Worm (Caenorhabditis elegans) whole organism, L4 larva: ENCODE data around the gene F08D12.15.

Source experiments
- D1046.2 ChIP-seq: fragments of 200-800 bp; sonication (Bioruptor generic); IDR thresholded peaks from 2 replicates; pipeline ENCODE4 v1.3.6; 2022; ENCODE audit warnings: missing genetic modification characterization, missing compliant biosample characterization
- F37D6.2 ChIP-seq: sonication (generic microtip); optimal IDR thresholded peaks from 2 replicates; lab custom pipeline; 2016; ENCODE audit warnings: mild to moderate bottlenecking, missing genetic modification characterization, missing compliant biosample characterization
- F49E8.2 ChIP-seq: sonication (generic microtip); optimal IDR thresholded peaks from 2 replicates; lab custom pipeline; 2016; ENCODE audit warnings: missing compliant biosample characterization, mild to moderate bottlenecking, missing genetic modification characterization, borderline replicate concordance
- R02D3.7 ChIP-seq: fragments of 150-350 bp; sonication (generic microtip); optimal IDR thresholded peaks from 3 replicates; lab custom pipeline; 2014; ENCODE audit warnings: missing biosample characterization, missing genetic modification characterization
- T26A8.4 ChIP-seq: fragments of 200-800 bp; sonication (Bioruptor generic); IDR thresholded peaks from 2 replicates; pipeline ENCODE4 v1.3.6; 2022; ENCODE audit warnings: missing genetic modification characterization, missing compliant biosample characterization
- aha-1 ChIP-seq: fragments of 150-350 bp; peaks from one replicate; lab custom pipeline; 2014; ENCODE audit warnings: missing biosample characterization, missing genetic modification characterization
- ceh-20 ChIP-seq: fragments of 200-800 bp; sonication (Bioruptor generic); IDR thresholded peaks from 2 replicates; pipeline ENCODE4 v1.3.6; 2022; ENCODE audit warnings: missing genetic modification reagents, missing genetic modification characterization, missing compliant biosample characterization
- ceh-28 ChIP-seq: fragments of 150-350 bp; optimal IDR thresholded peaks from 2 replicates; lab custom pipeline; 2014; ENCODE audit warnings: missing biosample characterization, missing genetic modification reagents, missing genetic modification characterization
- ceh-44 ChIP-seq: fragments of 200-800 bp; sonication (Bioruptor generic); IDR thresholded peaks from 2 replicates; pipeline ENCODE4 v1.3.6; 2022; ENCODE audit warnings: missing genetic modification reagents, missing genetic modification characterization, missing compliant biosample characterization
- ces-1 ChIP-seq: fragments of 150-350 bp; sonication (generic microtip); optimal IDR thresholded peaks from 4 replicates; lab custom pipeline; 2014; ENCODE audit warnings: missing biosample characterization, missing genetic modification reagents, missing genetic modification characterization
- daf-8 ChIP-seq: fragments of 200-800 bp; sonication (Bioruptor generic); IDR thresholded peaks from 2 replicates; pipeline ENCODE4 v1.3.6; 2022; ENCODE audit warnings: missing genetic modification characterization, missing compliant biosample characterization
- egl-43 ChIP-seq: fragments of 200-800 bp; sonication (Bioruptor generic); IDR thresholded peaks from 2 replicates; pipeline ENCODE4 v1.3.6; 2022; ENCODE audit warnings: missing genetic modification reagents, missing genetic modification characterization, missing compliant biosample characterization
- fkh-10 ChIP-seq: fragments of 150-350 bp; optimal IDR thresholded peaks from 2 replicates; lab custom pipeline; 2014; ENCODE audit warnings: missing biosample characterization, missing genetic modification reagents, missing genetic modification characterization
- gei-8 ChIP-seq: fragments of 200-800 bp; sonication (Bioruptor generic); optimal IDR thresholded peaks from 2 replicates; lab custom pipeline; 2018; ENCODE audit warnings: mild to moderate bottlenecking, missing genetic modification characterization, missing compliant biosample characterization
- hlh-11 ChIP-seq: fragments of 200-800 bp; sonication (Bioruptor generic); optimal IDR thresholded peaks from 2 replicates; lab custom pipeline; 2018; ENCODE audit warnings: mild to moderate bottlenecking, missing genetic modification characterization, missing compliant biosample characterization
- jun-1 ChIP-seq: fragments of 150-350 bp; optimal IDR thresholded peaks from 2 replicates; lab custom pipeline; 2014; ENCODE audit warnings: missing biosample characterization, missing genetic modification reagents, missing genetic modification characterization
- lim-7 ChIP-seq: fragments of 200-800 bp; sonication (Bioruptor generic); IDR thresholded peaks from 2 replicates; pipeline ENCODE4 v1.3.6; 2022; ENCODE audit warnings: missing genetic modification characterization, missing compliant biosample characterization
- lin-15B ChIP-seq: fragments of 150-350 bp; sonication (generic microtip); optimal IDR thresholded peaks from 3 replicates; lab custom pipeline; 2014; ENCODE audit warnings: missing biosample characterization, missing genetic modification characterization
- lin-29 ChIP-seq: fragments of 200-800 bp; sonication (Bioruptor generic); IDR thresholded peaks from 2 replicates; pipeline ENCODE4 v1.3.6; 2022; ENCODE audit warnings: missing genetic modification reagents, missing genetic modification characterization, missing compliant biosample characterization
- lin-38 ChIP-seq: fragments of 200-800 bp; sonication (Bioruptor generic); IDR thresholded peaks from 2 replicates; pipeline ENCODE4 v1.3.6; 2022; ENCODE audit warnings: missing genetic modification reagents, missing genetic modification characterization, missing compliant biosample characterization
- lir-3 ChIP-seq: sonication (generic microtip); optimal IDR thresholded peaks from 2 replicates; lab custom pipeline; 2016; ENCODE audit warnings: mild to moderate bottlenecking, missing genetic modification characterization, missing compliant biosample characterization
- lsy-2 ChIP-seq, 2 experiments: fragments of 150-350 bp in 1 of 2; sonication (generic microtip) in 1 of 2; optimal IDR thresholded peaks; 2 replicates each; lab custom pipeline; 2014 to 2017; ENCODE audit warnings: missing biosample characterization in 2 of 2, missing genetic modification characterization in 2 of 2
- madf-5 ChIP-seq, 2 experiments: fragments of 200-800 bp; sonication (Bioruptor generic); IDR thresholded peaks; 2 replicates each; pipeline ENCODE4 v1.3.6; 2022; ENCODE audit warnings: missing compliant biosample characterization in 2 of 2, missing genetic modification characterization in 2 of 2
- mdt-29 ChIP-seq: fragments of 200-800 bp; sonication (Bioruptor generic); IDR thresholded peaks from 2 replicates; pipeline ENCODE4 v1.3.6; 2022; ENCODE audit warnings: missing genetic modification reagents, missing genetic modification characterization, missing compliant biosample characterization
- nhr-25 ChIP-seq: sonication (generic microtip); optimal IDR thresholded peaks from 2 replicates; lab custom pipeline; 2017; ENCODE audit warnings: missing genetic modification characterization, mild to moderate bottlenecking, missing compliant biosample characterization, antibody characterized with exemption, moderate library complexity, borderline replicate concordance; ENCODE audit not compliant: insufficient read depth
- nhr-28 ChIP-seq: fragments of 150-350 bp; optimal IDR thresholded peaks from 2 replicates; lab custom pipeline; 2014; ENCODE audit warnings: missing biosample characterization, missing genetic modification characterization
- nhr-42 ChIP-seq: fragments of 200-800 bp; sonication (Bioruptor generic); IDR thresholded peaks from 2 replicates; pipeline ENCODE4 v1.3.6; 2022; ENCODE audit warnings: missing genetic modification characterization, missing compliant biosample characterization
- nhr-76 ChIP-seq: fragments of 150-350 bp; optimal IDR thresholded peaks from 2 replicates; lab custom pipeline; 2014; ENCODE audit warnings: missing biosample characterization, missing genetic modification characterization
- php-3 ChIP-seq: fragments of 200-800 bp; sonication (Bioruptor generic); IDR thresholded peaks from 2 replicates; pipeline ENCODE4 v1.3.6; 2022; ENCODE audit warnings: missing genetic modification reagents, missing genetic modification characterization, missing compliant biosample characterization
- rbr-2 ChIP-seq: sonication (generic microtip); optimal IDR thresholded peaks from 2 replicates; lab custom pipeline; 2016; ENCODE audit warnings: missing genotype, missing genetic modification characterization, missing compliant biosample characterization
- saeg-2 ChIP-seq: fragments of 200-800 bp; sonication (Bioruptor generic); IDR thresholded peaks from 2 replicates; pipeline ENCODE4 v1.3.6; 2022; ENCODE audit warnings: missing genetic modification reagents, missing genetic modification characterization, missing compliant biosample characterization
- sdz-12 ChIP-seq: fragments of 200-800 bp; sonication (Bioruptor generic); optimal IDR thresholded peaks from 2 replicates; lab custom pipeline; 2018; ENCODE audit warnings: mild to moderate bottlenecking, missing genetic modification characterization, missing compliant biosample characterization
- set-16 ChIP-seq: fragments of 200-800 bp; sonication (Bioruptor generic); IDR thresholded peaks from 2 replicates; pipeline ENCODE4 v1.3.6; 2022; ENCODE audit warnings: missing genetic modification reagents, missing genetic modification characterization, missing compliant biosample characterization
- snpc-1.2 ChIP-seq: fragments of 200-800 bp; sonication (Bioruptor generic); IDR thresholded peaks from 2 replicates; pipeline ENCODE4 v1.3.6; 2022; ENCODE audit warnings: missing genetic modification reagents, missing genetic modification characterization, missing compliant biosample characterization
- unc-39 ChIP-seq: sonication (generic microtip); optimal IDR thresholded peaks from 2 replicates; lab custom pipeline; 2017; ENCODE audit warnings: missing biosample characterization, missing genetic modification characterization
- unc-62 ChIP-seq, 3 experiments: fragments of 150-350 bp in 1 of 3; sonication (generic microtip); optimal IDR thresholded peaks in 2 of 3; peaks in 1 of 3; 1 replicate in 1 of 3; 2 replicates in 2 of 3; lab custom pipeline; 2014 to 2017; ENCODE audit warnings: missing biosample characterization in 3 of 3, missing genetic modification characterization in 3 of 3, missing genetic modification reagents in 3 of 3, missing genotype in 1 of 3
- zag-1 ChIP-seq: fragments of 150-350 bp; optimal IDR thresholded peaks from 2 replicates; lab custom pipeline; 2014; ENCODE audit warnings: missing biosample characterization, missing genetic modification characterization
- zfp-2 ChIP-seq: sonication (generic microtip); optimal IDR thresholded peaks from 2 replicates; lab custom pipeline; 2016; ENCODE audit warnings: mild to moderate bottlenecking, missing genetic modification characterization, missing compliant biosample characterization
- zfp-3 ChIP-seq: fragments of 200-800 bp; sonication (Bioruptor generic); conservative IDR thresholded peaks from 2 replicates; pipeline ENCODE4 v1.3.6; 2022; ENCODE audit warnings: missing genetic modification reagents, missing genetic modification characterization, missing compliant biosample characterization
- zip-11 ChIP-seq: fragments of 200-800 bp; sonication (Bioruptor generic); IDR thresholded peaks from 2 replicates; pipeline ENCODE4 v1.3.6; 2022; ENCODE audit warnings: missing genetic modification characterization, missing compliant biosample characterization
- ztf-11 ChIP-seq: fragments of 150-350 bp; optimal IDR thresholded peaks from 2 replicates; lab custom pipeline; 2014; ENCODE audit warnings: missing biosample characterization, missing genetic modification characterization
- ztf-7 ChIP-seq: fragments of 150-350 bp; optimal IDR thresholded peaks from 2 replicates; lab custom pipeline; 2014; ENCODE audit warnings: missing biosample characterization, missing genetic modification characterization

The F08D12.15 gene

DNA sequence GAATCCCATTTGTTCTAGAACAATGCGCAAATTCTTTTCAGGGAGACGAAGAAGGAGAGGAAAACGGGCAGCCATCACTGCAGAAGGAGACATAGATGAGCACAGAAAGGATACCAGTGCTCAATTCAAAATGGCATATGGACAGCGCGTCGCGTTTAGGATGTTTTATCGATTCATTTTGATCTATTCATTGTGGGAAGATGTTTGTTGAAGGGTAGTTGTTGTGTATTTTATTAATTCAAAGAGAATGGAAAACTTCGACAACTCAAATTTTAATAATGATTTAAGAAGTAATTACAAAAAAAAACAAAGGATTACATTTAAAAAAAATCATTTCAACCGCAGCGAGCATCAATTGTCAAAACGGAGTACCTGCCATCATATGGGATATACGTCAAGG lies 5.7 kb downstream of the F08D12.15 start, which contains the start of gene sdz-10:
Gene sdz-10, minus strand, starts transcription at position 101 of the 400 bp plus-strand sequence.
- no peak for TF ChIP-seq nhr-25
- TF ChIP-seq zfp-2: no peak
- no peak for TF ChIP-seq saeg-2 (GFP tag; lab: Robert Waterston, UW)
- TF ChIP-seq set-16 (GFP tag; lab: Robert Waterston, UW): no peak
- TF ChIP-seq unc-39 (tag; lab: Kevin White, UChicago): no peak
- TF ChIP-seq nhr-76: no peak
- no peak for TF ChIP-seq D1046.2
- TF ChIP-seq mdt-29 (GFP tag; lab: Robert Waterston, UW): no peak
- TF ChIP-seq ceh-28: no peak
- no peak for TF ChIP-seq daf-8 (GFP tag; lab: Robert Waterston, UW)
- no peak for TF ChIP-seq lin-38 (GFP tag; lab: Robert Waterston, UW)
- TF ChIP-seq aha-1 (tag; lab: Kevin White, UChicago): no peak
- no peak for TF ChIP-seq ztf-7 (tag; lab: Kevin White, UChicago)
- TF ChIP-seq sdz-12 (GFP tag; lab: Kevin White, UChicago): no peak
- TF ChIP-seq rbr-2: no peak
- TF ChIP-seq ces-1 (GFP tag; lab: Kevin White, UChicago): no peak
- TF ChIP-seq zip-11: no peak

DNA sequence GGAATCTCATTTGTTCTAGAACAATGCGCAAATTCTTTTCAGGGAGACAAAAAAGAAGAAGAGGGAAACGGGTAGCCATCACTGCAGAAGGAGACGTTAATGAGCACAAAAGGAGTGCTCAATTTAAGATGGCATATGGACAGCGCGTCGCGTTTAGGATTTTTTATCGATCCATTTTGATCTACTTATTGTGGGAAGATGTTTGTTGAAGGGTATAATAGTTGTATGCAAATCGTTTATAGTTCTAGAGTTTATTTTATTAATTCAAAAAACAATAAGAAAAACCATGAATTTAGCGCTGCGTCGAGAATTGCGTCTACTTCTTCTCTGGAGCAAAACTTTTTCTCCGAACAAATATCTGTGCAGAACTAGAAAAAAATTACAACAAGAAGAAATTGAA lies 7.1 kb downstream of the F08D12.15 start, which contains the start of gene sdz-9:
Gene sdz-9, minus strand, starts transcription at position 101 of the 400 bp plus-strand sequence.
- peak in 1 of 2 experiments; percentile 10 for TF ChIP-seq unc-62 (GFP tag; optimal IDR thresholded peaks at IDR 0.05 in 1 of 2; lab: Kevin White, UChicago)
- TF ChIP-seq unc-62 (tag; optimal IDR thresholded peaks at IDR 0.05; lab: Kevin White, UChicago): no peak
- TF ChIP-seq lin-29 (GFP tag; lab: Robert Waterston, UW): no peak

DNA sequence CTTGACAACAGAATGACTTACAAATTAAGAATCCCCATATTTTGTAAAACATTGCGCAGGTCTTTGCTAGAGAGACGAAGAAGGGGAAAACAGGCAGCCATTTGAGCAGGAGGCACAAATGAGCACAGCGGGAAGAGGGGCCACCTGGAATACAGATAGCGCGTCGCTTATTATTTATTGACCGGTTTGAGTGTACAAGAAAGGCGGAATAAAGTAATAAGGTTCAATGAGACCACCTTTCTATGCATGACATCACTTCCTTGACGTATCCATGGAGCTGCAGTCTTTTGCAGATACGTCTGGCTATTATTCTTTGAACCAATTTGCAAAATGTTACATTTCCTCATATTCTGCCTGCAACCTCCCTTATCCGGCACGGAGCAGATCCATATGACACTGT lies 8.5 kb downstream of the F08D12.15 start, which contains the start of gene fbxb-111:
Gene fbxb-111, minus strand, starts transcription at position 101 of the 400 bp plus-strand sequence.
- no peak for TF ChIP-seq F49E8.2 (tag; lab: Kevin White, UChicago)
- TF ChIP-seq lin-38 (GFP tag; lab: Robert Waterston, UW): no peak
- no peak for TF ChIP-seq lin-15B (tag; lab: Kevin White, UChicago)
- no peak for TF ChIP-seq ztf-7 (tag; lab: Kevin White, UChicago)
- TF ChIP-seq zag-1: no peak
- TF ChIP-seq ztf-11 (tag; lab: Kevin White, UChicago): no peak
- no peak for TF ChIP-seq ceh-20 (GFP tag; lab: Robert Waterston, UW)
- TF ChIP-seq madf-5 (GFP tag; IDR thresholded peaks at IDR 0.05; lab: Robert Waterston, UW): no peak
- no peak for TF ChIP-seq hlh-11 (tag; lab: Kevin White, UChicago)
- TF ChIP-seq snpc-1.2 (GFP tag; lab: Robert Waterston, UW): no peak
- TF ChIP-seq unc-39 (tag; lab: Kevin White, UChicago): no peak
- no peak for TF ChIP-seq egl-43 (GFP tag; lab: Robert Waterston, UW)
- TF ChIP-seq jun-1 (tag; lab: Kevin White, UChicago): no peak
- no peak for TF ChIP-seq sdz-12 (GFP tag; lab: Kevin White, UChicago)
- TF ChIP-seq php-3: no peak

DNA sequence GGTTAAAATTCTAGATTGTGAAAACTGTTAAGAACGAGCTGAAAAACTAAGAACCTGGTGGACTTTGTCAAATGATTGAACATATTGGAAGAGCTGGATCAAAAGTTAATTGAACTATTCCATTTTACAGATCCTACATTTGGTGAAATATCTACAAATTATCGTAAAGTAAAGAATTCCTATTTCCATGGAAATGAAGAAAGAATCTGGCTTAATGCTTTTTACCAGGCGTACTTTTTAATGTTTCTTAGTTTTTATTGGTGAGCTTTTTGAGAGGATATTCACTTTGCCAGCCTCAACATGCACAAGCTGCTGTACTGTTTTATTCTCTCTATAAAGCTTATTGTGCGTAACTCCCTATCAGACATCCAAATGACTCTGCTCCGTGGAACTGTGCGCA lies 11.4 kb downstream of the F08D12.15 start, which contains the start of gene F08D12.4:
Gene F08D12.4, plus strand, starts transcription at position 301 of the 400 bp plus-strand sequence.
- TF ChIP-seq gei-8 (GFP tag; lab: Kevin White, UChicago): no peak
- no peak for TF ChIP-seq zfp-3 (GFP tag; lab: Robert Waterston, UW)
- TF ChIP-seq T26A8.4: no peak
- no peak for TF ChIP-seq jun-1 (tag; lab: Kevin White, UChicago)
- no peak for TF ChIP-seq nhr-42 (GFP tag; lab: Robert Waterston, UW)
- no peak for TF ChIP-seq R02D3.7 (tag; lab: Kevin White, UChicago)
- TF ChIP-seq F37D6.2 (tag; lab: Kevin White, UChicago): no peak
- no peak for TF ChIP-seq php-3
- TF ChIP-seq nhr-28 (tag; lab: Kevin White, UChicago): no peak
- no peak for TF ChIP-seq lsy-2 (tag; optimal IDR thresholded peaks at IDR 0.05; lab: Kevin White, UChicago)
- no peak for TF ChIP-seq ceh-44 (GFP tag; lab: Robert Waterston, UW)
- no peak for TF ChIP-seq fkh-10 (GFP tag; lab: Kevin White, UChicago)
- no peak for TF ChIP-seq aha-1 (tag; lab: Kevin White, UChicago)
- TF ChIP-seq lir-3: no peak
- TF ChIP-seq lim-7 (GFP tag; lab: Robert Waterston, UW): no peak
